Worm (Caenorhabditis elegans) whole organism, early embryonic: ENCODE results near the gene set-13.

ENCODE experiments used
- B0310.2 ChIP-seq: sonication (generic microtip); optimal IDR thresholded peaks from 2 replicates; lab custom pipeline; 2016; ENCODE audit warnings: mild to moderate bottlenecking, missing genetic modification characterization, missing compliant biosample characterization
- ama-1 ChIP-seq: fragments of 150-350 bp; optimal IDR thresholded peaks from 2 replicates; lab custom pipeline; 2014
- ceh-36 ChIP-seq: sonication (generic microtip); optimal IDR thresholded peaks from 2 replicates; lab custom pipeline; 2016; ENCODE audit warnings: missing genetic modification characterization, inconsistent platforms, missing compliant biosample characterization
- hnd-1 ChIP-seq: sonication (generic microtip); optimal IDR thresholded peaks from 2 replicates; lab custom pipeline; 2016; ENCODE audit warnings: missing genetic modification characterization, missing compliant biosample characterization
- pes-1 ChIP-seq: fragments of 200-800 bp; sonication (Bioruptor generic); IDR thresholded peaks from 2 replicates; pipeline ENCODE4 v1.3.6; 2022; ENCODE audit warnings: missing genetic modification reagents, missing genetic modification characterization, missing compliant biosample characterization
- tbx-11 ChIP-seq: fragments of 200-800 bp; sonication (Bioruptor generic); IDR thresholded peaks from 2 replicates; pipeline ENCODE4 v1.3.6; 2022; ENCODE audit warnings: missing genetic modification characterization, missing compliant biosample characterization
- tbx-37 ChIP-seq: fragments of 200-800 bp; sonication (Bioruptor generic); conservative IDR thresholded peaks from 2 replicates; pipeline ENCODE4 v1.3.6; 2022; ENCODE audit warnings: missing genetic modification reagents, missing genetic modification characterization, missing compliant biosample characterization
- tra-4 ChIP-seq: sonication (generic microtip); optimal IDR thresholded peaks from 2 replicates; lab custom pipeline; 2017; ENCODE audit warnings: missing genetic modification characterization, missing compliant biosample characterization

DNA sequence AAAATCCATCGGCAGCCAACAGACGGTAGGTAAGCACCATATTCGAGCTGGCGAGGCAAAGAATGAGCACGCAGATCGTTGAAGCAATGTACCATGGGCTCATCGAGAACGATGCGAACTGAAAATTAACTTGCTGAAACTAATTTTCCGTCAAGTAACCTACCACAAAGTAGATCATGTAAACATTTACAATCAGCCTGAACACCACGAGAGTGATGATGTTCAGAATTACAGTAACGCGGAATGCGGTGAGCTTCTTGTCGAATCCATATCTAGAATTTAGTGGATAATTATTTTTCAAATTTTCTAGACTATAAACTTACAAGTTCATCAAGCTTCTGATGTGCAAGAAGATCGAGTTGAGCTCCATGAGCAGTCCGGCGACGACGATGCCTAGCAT is 12.7 kb downstream of the set-13 start:
- TF ChIP-seq ama-1 (lab: Kevin White, UChicago) (no peak), B0310.2 (no peak), tra-4 (tag; lab: Kevin White, UChicago) (no peak), tbx-11 (GFP tag; lab: Robert Waterston, UW) (no peak), hnd-1 (no peak), tbx-37 (GFP tag; lab: Robert Waterston, UW) (no peak), ceh-36 (tag; lab: Kevin White, UChicago) (no peak), pes-1 (no peak)
